Fruit fly (Drosophila melanogaster) whole organism, prepupa: ENCODE data around the gene Noa36.
A peak's percentile ranks its signal among the peaks of the same experiment; 100 is the strongest.

Experiments
- Blimp-1 ChIP-seq: fragments of 200-800 bp; sonication (Bioruptor generic); optimal IDR thresholded peaks from 3 replicates; lab custom pipeline; 2017; ENCODE audit warnings: missing biosample characterization, missing genetic modification characterization, mild to moderate bottlenecking, moderate library complexity, missing genetic modification reagents
- CG10631 ChIP-seq: fragments of 200-800 bp; sonication (Bioruptor generic); optimal IDR thresholded peaks from 2 replicates; lab custom pipeline; 2016; ENCODE audit warnings: missing biosample characterization, missing genetic modification characterization
- CG10669 ChIP-seq: fragments of 200-800 bp; sonication (Bioruptor generic); optimal IDR thresholded peaks from 3 replicates; lab custom pipeline; 2018; ENCODE audit warnings: missing biosample characterization, mild to moderate bottlenecking, missing genetic modification characterization, moderate library complexity
- CG16779 ChIP-seq: fragments of 200-800 bp; sonication (Bioruptor generic); optimal IDR thresholded peaks from 3 replicates; lab custom pipeline; 2017; ENCODE audit warnings: missing biosample characterization, mild to moderate bottlenecking, missing genetic modification characterization
- CG31627 ChIP-seq: fragments of 200-800 bp; sonication (Bioruptor generic); optimal IDR thresholded peaks from 3 replicates; lab custom pipeline; 2016; ENCODE audit warnings: missing biosample characterization, missing genetic modification characterization
- CG32006 ChIP-seq: fragments of 200-800 bp; sonication (Bioruptor generic); optimal IDR thresholded peaks from 3 replicates; lab custom pipeline; 2017; ENCODE audit warnings: missing biosample characterization, mild to moderate bottlenecking, missing genetic modification characterization
- CG34406 ChIP-seq: fragments of 200-800 bp; sonication (Bioruptor generic); optimal IDR thresholded peaks from 3 replicates; lab custom pipeline; 2016; ENCODE audit warnings: missing biosample characterization, missing genetic modification characterization
- CG3919 ChIP-seq: fragments of 200-800 bp; sonication (Bioruptor generic); optimal IDR thresholded peaks from 3 replicates; lab custom pipeline; 2016; ENCODE audit warnings: missing biosample characterization, missing genetic modification characterization
- CG4318 ChIP-seq: fragments of 200-800 bp; sonication (Bioruptor generic); optimal IDR thresholded peaks from 3 replicates; lab custom pipeline; 2017; ENCODE audit warnings: missing biosample characterization, mild to moderate bottlenecking, missing genetic modification characterization
- CG6163 ChIP-seq: fragments of 200-800 bp; sonication (Bioruptor generic); IDR thresholded peaks from 3 replicates; pipeline ENCODE4 v1.3.6; 2022; ENCODE audit warnings: missing biosample characterization, missing genetic modification characterization
- CG6792 ChIP-seq: fragments of 200-800 bp; sonication (Bioruptor generic); optimal IDR thresholded peaks from 3 replicates; lab custom pipeline; 2016; ENCODE audit warnings: missing biosample characterization, missing genetic modification characterization
- CG6854 ChIP-seq: fragments of 200-800 bp; sonication (Bioruptor generic); optimal IDR thresholded peaks from 2 replicates; lab custom pipeline; 2017; ENCODE audit warnings: missing biosample characterization, mild to moderate bottlenecking, missing genetic modification characterization
- CG7368 ChIP-seq: fragments of 200-800 bp; sonication (Bioruptor generic); optimal IDR thresholded peaks from 3 replicates; lab custom pipeline; 2016; ENCODE audit warnings: missing biosample characterization, missing genetic modification characterization
- CG8119 ChIP-seq: fragments of 200-800 bp; sonication (Bioruptor generic); IDR thresholded peaks from 3 replicates; pipeline ENCODE4 v1.3.6; 2022; ENCODE audit warnings: missing biosample characterization, missing genetic modification characterization
- CG8319 ChIP-seq: fragments of 200-800 bp; sonication (Bioruptor generic); optimal IDR thresholded peaks from 3 replicates; lab custom pipeline; 2016; ENCODE audit warnings: missing biosample characterization, missing genetic modification characterization
- CG9139 ChIP-seq: fragments of 200-800 bp; sonication (Bioruptor generic); optimal IDR thresholded peaks from 3 replicates; lab custom pipeline; 2017; ENCODE audit warnings: missing biosample characterization, mild to moderate bottlenecking, missing genetic modification characterization
- Eip75B ChIP-seq: fragments of 200-800 bp; sonication (Bioruptor generic); optimal IDR thresholded peaks from 3 replicates; lab custom pipeline; 2016; ENCODE audit warnings: missing biosample characterization, missing genetic modification characterization
- Eip78C ChIP-seq: fragments of 200-800 bp; sonication (Bioruptor generic); peaks from one replicate; lab custom pipeline; 2016; ENCODE audit warnings: missing biosample characterization, missing genetic modification characterization
- Eip93F ChIP-seq: fragments of 200-800 bp; sonication (Bioruptor generic); optimal IDR thresholded peaks from 2 replicates; lab custom pipeline; 2016; ENCODE audit warnings: missing biosample characterization, mild to moderate bottlenecking, missing genetic modification characterization
- Ets21C ChIP-seq: fragments of 200-800 bp; sonication (Bioruptor generic); optimal IDR thresholded peaks from 3 replicates; lab custom pipeline; 2016; ENCODE audit warnings: missing biosample characterization, missing genetic modification characterization
- Gug ChIP-seq: fragments of 200-800 bp; sonication (Bioruptor generic); IDR thresholded peaks from 2 replicates; pipeline ENCODE4 v1.3.6; 2022; ENCODE audit warnings: missing biosample characterization, missing genetic modification characterization
- Hr38 ChIP-seq: sonication (Bioruptor generic); optimal IDR thresholded peaks from 2 replicates; lab custom pipeline; 2016; ENCODE audit warnings: missing biosample characterization, missing genetic modification characterization
- Hr4 ChIP-seq: fragments of 200-800 bp; sonication (Bioruptor generic); optimal IDR thresholded peaks from 3 replicates; lab custom pipeline; 2016; ENCODE audit warnings: missing biosample characterization, missing genetic modification characterization
- Lpt ChIP-seq: fragments of 200-800 bp; sonication (Bioruptor generic); optimal IDR thresholded peaks from 3 replicates; lab custom pipeline; 2016; ENCODE audit warnings: missing biosample characterization, missing genetic modification characterization
- Met ChIP-seq: fragments of 200-800 bp; sonication (Bioruptor generic); optimal IDR thresholded peaks from 3 replicates; lab custom pipeline; 2016; ENCODE audit warnings: missing biosample characterization, missing genetic modification characterization
- Smox ChIP-seq: fragments of 200-800 bp; sonication (Bioruptor generic); optimal IDR thresholded peaks from 3 replicates; lab custom pipeline; 2016; ENCODE audit warnings: missing biosample characterization, missing genetic modification characterization
- Sox14 ChIP-seq: fragments of 200-800 bp; sonication (Bioruptor generic); optimal IDR thresholded peaks from 3 replicates; lab custom pipeline; 2016; ENCODE audit warnings: missing biosample characterization, missing genetic modification characterization
- Sox15 ChIP-seq: fragments of 200-800 bp; sonication (Bioruptor generic); optimal IDR thresholded peaks from 3 replicates; lab custom pipeline; 2016; ENCODE audit warnings: missing biosample characterization, missing genetic modification characterization
- achi ChIP-seq: fragments of 200-800 bp; sonication (Bioruptor generic); optimal IDR thresholded peaks from 3 replicates; lab custom pipeline; 2016; ENCODE audit warnings: missing biosample characterization, missing genetic modification characterization
- acj6 ChIP-seq: fragments of 200-800 bp; sonication (Bioruptor generic); optimal IDR thresholded peaks from 3 replicates; lab custom pipeline; 2016; ENCODE audit warnings: missing biosample characterization, missing genetic modification characterization
- cyc ChIP-seq: fragments of 200-800 bp; sonication (Bioruptor generic); optimal IDR thresholded peaks from 3 replicates; lab custom pipeline; 2016; ENCODE audit warnings: missing biosample characterization, missing genetic modification characterization
- dsx ChIP-seq: fragments of 200-800 bp; optimal IDR thresholded peaks from 3 replicates; lab custom pipeline; 2019; ENCODE audit warnings: missing biosample characterization, mild to moderate bottlenecking, missing genetic modification characterization, moderate library complexity; ENCODE audit not compliant: poor library complexity, severe bottlenecking
- eg ChIP-seq: fragments of 200-800 bp; sonication (Bioruptor generic); IDR thresholded peaks from 3 replicates; pipeline ENCODE4 v1.3.6; 2022; ENCODE audit warnings: missing biosample characterization, missing genetic modification characterization
- fd85E ChIP-seq: fragments of 200-800 bp; sonication (Bioruptor generic); optimal IDR thresholded peaks from 3 replicates; lab custom pipeline; 2016; ENCODE audit warnings: missing biosample characterization, missing genetic modification characterization
- fkh ChIP-seq: fragments of 200-800 bp; sonication (Bioruptor generic); optimal IDR thresholded peaks from 3 replicates; lab custom pipeline; 2017; ENCODE audit warnings: missing biosample characterization, mild to moderate bottlenecking, missing genetic modification characterization, moderate library complexity
- lz ChIP-seq: fragments of 200-800 bp; sonication (Bioruptor generic); optimal IDR thresholded peaks from 3 replicates; lab custom pipeline; 2016; ENCODE audit warnings: missing biosample characterization, missing genetic modification characterization
- net ChIP-seq: fragments of 200-800 bp; sonication (Bioruptor generic); optimal IDR thresholded peaks from 3 replicates; lab custom pipeline; 2016; ENCODE audit warnings: missing biosample characterization, missing genetic modification characterization
- pdm3 ChIP-seq: fragments of 200-800 bp; sonication (Bioruptor generic); optimal IDR thresholded peaks from 3 replicates; lab custom pipeline; 2016; ENCODE audit warnings: missing biosample characterization, missing genetic modification characterization
- salr ChIP-seq, 2 experiments: fragments of 200-800 bp; sonication (Bioruptor generic); optimal IDR thresholded peaks; 3 replicates each; lab custom pipeline; 2016 to 2018; ENCODE audit warnings: missing biosample characterization in 2 of 2, missing genetic modification characterization in 2 of 2, mild to moderate bottlenecking in 1 of 2
- ss ChIP-seq, 2 experiments: fragments of 200-800 bp; sonication (Bioruptor generic); optimal IDR thresholded peaks; 2 replicates in 1 of 2; 3 replicates in 1 of 2; lab custom pipeline; 2017 to 2018; ENCODE audit warnings: mild to moderate bottlenecking in 2 of 2, missing biosample characterization in 2 of 2, missing genetic modification characterization in 2 of 2, moderate library complexity in 1 of 2
- topi ChIP-seq: fragments of 200-800 bp; sonication (Bioruptor generic); optimal IDR thresholded peaks from 3 replicates; lab custom pipeline; 2016; ENCODE audit warnings: missing biosample characterization, missing genetic modification characterization

Noa36 gene

DNA sequence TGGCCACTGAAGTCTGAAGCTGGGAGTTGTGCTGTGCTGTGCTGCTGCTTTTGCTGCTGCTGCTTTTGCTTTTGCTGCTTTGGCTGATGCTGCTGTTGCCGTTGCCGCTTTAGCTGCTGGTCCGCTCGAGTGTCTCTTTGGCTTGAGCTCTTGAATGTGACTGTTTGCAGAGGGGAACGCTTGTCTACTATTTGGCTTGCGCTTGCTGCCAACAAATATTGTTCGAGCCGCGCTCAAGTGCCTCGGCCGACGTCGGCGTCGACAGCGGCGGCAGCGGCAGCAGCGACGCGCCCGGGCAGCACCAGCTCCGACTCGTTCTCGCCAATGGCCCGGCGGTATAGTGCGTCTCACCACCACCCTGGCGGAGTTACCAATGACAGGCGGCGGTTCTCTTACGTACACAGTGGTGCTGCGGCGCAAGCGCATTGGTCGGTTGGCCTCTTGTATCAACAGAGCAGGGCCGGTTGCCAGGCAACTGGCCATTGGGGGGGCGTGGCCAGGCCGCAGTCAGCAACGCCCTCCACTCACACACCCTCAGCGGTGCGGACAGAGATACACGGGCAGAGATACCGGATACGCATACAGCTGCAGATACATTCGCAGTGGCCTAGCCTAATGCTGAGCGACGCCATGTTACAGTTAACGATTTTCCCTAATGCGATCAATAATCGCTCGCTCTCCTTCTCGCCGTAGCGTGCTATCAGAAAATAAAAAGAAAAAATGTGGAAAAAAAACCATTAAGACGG is 13.8 kb downstream of the Noa36 start, which contains the start of gene fkh (continued):
- peak; percentile 71 to 84 for TF ChIP-seq ss (GFP tag; optimal IDR thresholded peaks at IDR 0.05; lab: Kevin White, UChicago)
- TF ChIP-seq CG6163: peak; percentile 84
- peak; percentile 53 for TF ChIP-seq Met
- peak; percentile 61 for TF ChIP-seq CG32006 (GFP tag; lab: Kevin White, UChicago)
- no peak for TF ChIP-seq Eip93F (GFP tag; lab: Kevin White, UChicago)
- TF ChIP-seq dsx: no peak
- peak; percentile 72; the same call in 2 of the 3 replicates for TF ChIP-seq eg
- peak; percentile 56 for TF ChIP-seq CG10669 (GFP tag; lab: Kevin White, UChicago)
- peak; percentile 62 for TF ChIP-seq Smox (GFP tag; lab: Kevin White, UChicago)
- TF ChIP-seq CG34406 (GFP tag; lab: Kevin White, UChicago): peak; percentile 72
- TF ChIP-seq Eip78C (GFP tag; lab: Kevin White, UChicago): peak; percentile 87
- peak; percentile 85 for TF ChIP-seq CG9139 (GFP tag; lab: Kevin White, UChicago)
- TF ChIP-seq Sox15 (GFP tag; lab: Kevin White, UChicago): no peak
- peak; percentile 70 for TF ChIP-seq Blimp-1 (GFP tag; lab: Kevin White, UChicago)
- TF ChIP-seq CG8319 (GFP tag; lab: Kevin White, UChicago): peak; percentile 48
- TF ChIP-seq fd85E: peak; percentile 71
- TF ChIP-seq Hr4 (GFP tag; lab: Kevin White, UChicago): no peak
- peak; percentile 53 for TF ChIP-seq topi (GFP tag; lab: Kevin White, UChicago)
- TF ChIP-seq CG6792 (GFP tag; lab: Kevin White, UChicago): peak; percentile 81
- peak; percentile 58; the same call in 1 of the 3 replicates for TF ChIP-seq CG8119
- TF ChIP-seq Hr38 (GFP tag; lab: Kevin White, UChicago): no peak
- TF ChIP-seq lz (GFP tag; lab: Kevin White, UChicago): peak; percentile 57
- TF ChIP-seq CG16779: peak; percentile 40
- TF ChIP-seq Eip75B (GFP tag; lab: Kevin White, UChicago): peak; percentile 57
- TF ChIP-seq CG10631 (GFP tag; lab: Kevin White, UChicago): peak; percentile 63
- no peak for TF ChIP-seq CG4318
- TF ChIP-seq CG31627: peak; percentile 18
- TF ChIP-seq salr (GFP tag; optimal IDR thresholded peaks at IDR 0.05; lab: Kevin White, UChicago): peak in 1 of 2 experiments; percentile 16
- peak; percentile 28 for TF ChIP-seq cyc
- peak; percentile 62 for TF ChIP-seq pdm3
- TF ChIP-seq Gug (GFP tag; lab: Robert Waterston, UW): no peak
- peak; percentile 77 for TF ChIP-seq CG3919
- peak; percentile 83 for TF ChIP-seq CG7368
- TF ChIP-seq fkh (GFP tag; lab: Kevin White, UChicago): peak; percentile 100
- no peak for TF ChIP-seq Sox14 (GFP tag; lab: Kevin White, UChicago)
- TF ChIP-seq acj6: peak; percentile 38
- TF ChIP-seq Lpt (GFP tag; lab: Kevin White, UChicago): peak; percentile 18
- peak; percentile 67 for TF ChIP-seq achi (GFP tag; lab: Kevin White, UChicago)

DNA sequence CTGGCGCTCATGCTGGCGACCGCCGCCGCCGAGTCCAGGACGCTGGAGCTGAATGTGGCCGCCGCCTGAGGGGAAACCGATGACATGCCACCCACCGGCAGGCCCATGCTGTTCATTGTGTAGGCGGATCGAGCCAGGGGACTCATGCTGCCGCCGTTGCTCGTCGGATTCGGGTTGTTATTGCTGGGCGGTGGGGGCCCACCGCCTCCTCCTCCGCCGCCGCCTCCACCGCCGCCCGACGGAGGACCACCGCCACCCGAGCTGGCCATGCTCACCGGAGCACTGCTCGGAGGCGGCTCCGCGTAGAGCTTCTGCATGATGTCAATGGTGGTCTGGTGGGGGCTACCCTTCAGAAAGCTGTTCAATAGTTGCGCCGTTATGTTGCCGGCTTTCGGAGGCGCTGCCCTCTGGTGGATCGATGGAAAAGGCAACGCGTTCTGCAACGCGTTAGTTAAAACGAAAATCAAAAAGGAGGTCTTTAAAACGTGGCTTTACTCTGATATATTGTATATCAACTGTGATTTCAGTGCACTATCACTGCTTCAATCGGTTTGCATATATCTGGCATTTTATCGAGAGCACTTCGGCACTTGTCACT is 14.8 kb downstream of the Noa36 start:
- no peak for TF ChIP-seq Ets21C
- TF ChIP-seq salr (GFP tag; optimal IDR thresholded peaks at IDR 0.05; lab: Kevin White, UChicago): no peak

DNA sequence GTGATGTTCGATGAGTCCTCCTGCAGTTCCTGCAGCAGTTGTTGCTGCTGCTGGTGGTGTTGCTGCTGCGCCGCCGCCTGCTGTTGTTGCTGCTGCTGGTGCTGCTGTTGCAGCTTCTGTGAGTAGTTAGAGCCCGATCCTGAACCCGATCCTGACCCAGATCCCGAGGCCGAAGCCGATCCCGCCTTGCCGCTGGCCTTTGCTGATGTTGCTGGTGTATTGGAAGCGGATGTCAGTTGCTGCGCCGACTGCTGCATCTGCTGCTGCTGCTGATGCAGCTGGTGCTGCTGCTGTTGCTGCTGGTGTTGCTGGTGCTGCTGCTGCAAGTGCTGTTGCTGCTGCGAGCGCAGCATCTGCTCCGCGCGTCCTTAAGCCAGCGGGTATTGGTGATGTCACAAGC is 16.5 kb downstream of the Noa36 start:
- TF ChIP-seq fkh (GFP tag; lab: Kevin White, UChicago) (no peak), CG6854 (GFP tag; lab: Kevin White, UChicago) (no peak), net (GFP tag; lab: Kevin White, UChicago) (no peak)
